Fruit fly (Drosophila melanogaster): Measurements from ENCODE around the gene CG4935.

CG4935 gene

DNA sequence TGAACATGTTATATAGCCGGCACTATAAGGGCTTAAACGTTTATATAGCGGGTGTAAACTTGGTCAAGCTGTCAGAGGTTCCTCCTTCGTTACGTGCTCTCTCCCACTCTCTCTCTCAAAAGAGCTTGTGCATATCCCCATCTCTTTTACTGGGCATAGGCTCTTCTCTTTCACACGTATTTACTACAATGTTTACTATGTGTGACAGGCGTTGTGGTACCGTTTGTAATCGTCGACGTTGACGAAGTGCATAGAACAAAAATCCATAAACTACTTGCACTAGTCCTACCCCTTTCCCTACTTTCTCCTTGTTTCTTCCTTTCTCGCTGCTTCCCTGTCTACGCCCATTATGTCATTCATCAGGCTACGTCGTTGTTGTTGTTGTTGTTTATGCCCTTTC lies 14.9 kb downstream of the CG4935 start:
- TF ChIP-seq bab1 (GFP tag; optimal IDR thresholded peaks at IDR 0.05) (no peak), cnc (optimal IDR thresholded peaks at IDR 0.05) (no peak), CG7101 (tag; optimal IDR thresholded peaks at IDR 0.05) (peak; percentile 24), Mnt (GFP tag; optimal IDR thresholded peaks at IDR 0.05) (no peak), toe (GFP tag; optimal IDR thresholded peaks at IDR 0.05) (no peak), Crg-1 (GFP tag; optimal IDR thresholded peaks at IDR 0.05) (no peak), CG7045 (GFP tag; optimal IDR thresholded peaks at IDR 0.05) (no peak), ovo (GFP tag; optimal IDR thresholded peaks at IDR 0.05) (no peak), tj (GFP tag; optimal IDR thresholded peaks at IDR 0.05) (no peak), CG14711 (tag; optimal IDR thresholded peaks at IDR 0.05) (no peak), Hr96 (GFP tag; optimal IDR thresholded peaks at IDR 0.05) (no peak), Clk (GFP tag; optimal IDR thresholded peaks at IDR 0.05) (no peak), CG33017 (tag; optimal IDR thresholded peaks at IDR 0.05) (no peak), kay (GFP tag; ENCODE audit: borderline replicate concordance) (no peak), CG12768 (GFP tag; optimal IDR thresholded peaks at IDR 0.05) (no peak), pad (GFP tag; optimal IDR thresholded peaks at IDR 0.05) (peak; percentile 27), cic (GFP tag; optimal IDR thresholded peaks at IDR 0.05) (peak; percentile 74), CG1620 (GFP tag; optimal IDR thresholded peaks at IDR 0.05) (no peak), CG11617 (GFP tag; optimal IDR thresholded peaks at IDR 0.05) (no peak), CG5204 (GFP tag; optimal IDR thresholded peaks at IDR 0.05) (no peak)

DNA sequence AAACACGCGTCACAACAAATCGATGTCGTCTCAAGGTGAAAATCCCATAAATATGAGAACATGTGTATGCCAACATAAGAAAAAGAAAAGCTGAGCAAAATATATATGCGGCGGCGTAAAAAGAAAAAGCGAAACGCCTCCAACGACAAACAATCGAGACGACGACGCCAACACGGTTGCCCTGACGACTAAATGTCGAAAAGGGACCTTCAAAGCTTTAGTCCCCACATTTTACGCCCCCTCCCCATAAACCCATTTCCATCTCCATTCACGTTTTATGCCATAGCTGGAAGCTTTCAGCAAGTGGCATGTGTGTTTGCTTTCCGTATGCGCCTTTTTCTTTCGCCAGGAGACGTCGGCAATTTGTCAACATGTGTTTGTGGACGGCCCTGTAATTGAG lies 16.0 kb downstream of the CG4935 start:
- TF ChIP-seq Hr96 (GFP tag; optimal IDR thresholded peaks at IDR 0.05) (no peak), kay (GFP tag; ENCODE audit: borderline replicate concordance) (no peak), ovo (GFP tag; optimal IDR thresholded peaks at IDR 0.05) (no peak), CG1620 (GFP tag; optimal IDR thresholded peaks at IDR 0.05) (no peak), bab1 (GFP tag; optimal IDR thresholded peaks at IDR 0.05) (no peak), CG33017 (tag; optimal IDR thresholded peaks at IDR 0.05) (no peak), CG12768 (GFP tag; optimal IDR thresholded peaks at IDR 0.05) (no peak), CG11617 (GFP tag; optimal IDR thresholded peaks at IDR 0.05) (no peak), CG7101 (tag; optimal IDR thresholded peaks at IDR 0.05) (no peak)

DNA sequence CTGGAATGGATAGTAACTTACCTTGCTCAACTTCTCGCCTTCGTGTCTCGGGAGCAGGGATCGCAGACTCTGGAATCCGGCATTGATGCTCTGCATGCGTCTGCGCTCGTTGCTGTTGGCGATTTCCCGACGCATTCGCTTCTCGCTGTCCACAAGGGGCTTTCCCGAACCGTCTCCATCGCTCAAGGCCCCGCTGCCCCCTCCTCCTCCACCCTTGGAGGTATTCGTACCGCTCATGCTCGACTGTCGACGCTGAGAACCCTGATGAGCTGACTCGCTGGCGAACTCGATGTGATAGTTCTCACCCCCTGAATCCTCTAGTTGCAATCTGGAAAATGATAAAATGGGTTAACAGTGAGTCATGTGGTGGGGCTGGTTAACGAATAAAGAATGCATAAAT lies 16.9 kb downstream of the CG4935 start:
- TF ChIP-seq pad (GFP tag; optimal IDR thresholded peaks at IDR 0.05), result no peak
- no peak for TF ChIP-seq Mnt (GFP tag; optimal IDR thresholded peaks at IDR 0.05)
- TF ChIP-seq CG11617 (GFP tag; optimal IDR thresholded peaks at IDR 0.05), result no peak
- TF ChIP-seq CG5204 (GFP tag; optimal IDR thresholded peaks at IDR 0.05), result no peak
- no peak for TF ChIP-seq cic (GFP tag; optimal IDR thresholded peaks at IDR 0.05)
- TF ChIP-seq Crg-1 (GFP tag; optimal IDR thresholded peaks at IDR 0.05), result no peak
- no peak for TF ChIP-seq cnc (optimal IDR thresholded peaks at IDR 0.05)
- TF ChIP-seq Clk (GFP tag; optimal IDR thresholded peaks at IDR 0.05), result no peak
- no peak for TF ChIP-seq CG7101 (tag; optimal IDR thresholded peaks at IDR 0.05)
- TF ChIP-seq CG12768 (GFP tag; optimal IDR thresholded peaks at IDR 0.05), result no peak
- TF ChIP-seq CG33017 (tag; optimal IDR thresholded peaks at IDR 0.05), result no peak
- TF ChIP-seq bab1 (GFP tag; optimal IDR thresholded peaks at IDR 0.05), result no peak
- no peak for TF ChIP-seq Hr96 (GFP tag; optimal IDR thresholded peaks at IDR 0.05)
- no peak for TF ChIP-seq toe (GFP tag; optimal IDR thresholded peaks at IDR 0.05)
- no peak for TF ChIP-seq ovo (GFP tag; optimal IDR thresholded peaks at IDR 0.05)
- TF ChIP-seq tj (GFP tag; optimal IDR thresholded peaks at IDR 0.05), result no peak
- TF ChIP-seq CG1620 (GFP tag; optimal IDR thresholded peaks at IDR 0.05), result no peak

DNA sequence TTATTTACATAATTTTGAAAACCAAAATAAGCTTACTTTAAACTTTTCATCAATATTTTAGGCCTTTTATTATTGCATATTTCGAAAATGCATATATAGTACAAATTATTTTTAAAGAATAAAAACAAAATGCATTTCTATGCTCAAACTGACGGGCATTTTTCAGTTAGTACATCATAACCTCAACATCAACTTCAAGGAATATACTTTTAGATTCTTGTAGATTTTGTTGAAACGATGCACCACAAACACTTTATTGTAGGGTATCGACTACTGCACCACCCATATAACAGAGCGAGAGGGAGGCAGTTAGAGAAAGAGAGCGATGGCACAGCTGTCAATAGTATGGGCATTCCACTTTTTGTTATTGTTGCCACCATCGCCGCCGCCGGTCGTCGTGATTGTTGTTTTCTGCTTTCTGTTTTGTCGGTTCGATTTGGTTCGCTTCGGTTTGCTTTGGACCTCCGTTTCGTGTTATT lies 17.9 kb downstream of the CG4935 start:
- TF ChIP-seq pad (GFP tag; optimal IDR thresholded peaks at IDR 0.05) (peak; percentile 59), CG12768 (GFP tag; optimal IDR thresholded peaks at IDR 0.05) (peak; percentile 23), Crg-1 (GFP tag; optimal IDR thresholded peaks at IDR 0.05) (no peak), CG7101 (tag; optimal IDR thresholded peaks at IDR 0.05) (peak; percentile 71), Mnt (GFP tag; optimal IDR thresholded peaks at IDR 0.05) (peak; percentile 56), kay (GFP tag; ENCODE audit: borderline replicate concordance) (no peak), CG5204 (GFP tag; optimal IDR thresholded peaks at IDR 0.05) (peak; percentile 83), ovo (GFP tag; optimal IDR thresholded peaks at IDR 0.05) (no peak), tj (GFP tag; optimal IDR thresholded peaks at IDR 0.05) (peak; percentile 72), cic (GFP tag; optimal IDR thresholded peaks at IDR 0.05) (peak; percentile 59), CG11617 (GFP tag; optimal IDR thresholded peaks at IDR 0.05) (peak; percentile 57), Clk (GFP tag; optimal IDR thresholded peaks at IDR 0.05) (no peak), CG7045 (GFP tag; optimal IDR thresholded peaks at IDR 0.05) (peak; percentile 73), CG14711 (tag; optimal IDR thresholded peaks at IDR 0.05) (peak; percentile 67), toe (GFP tag; optimal IDR thresholded peaks at IDR 0.05) (peak; percentile 69), cnc (optimal IDR thresholded peaks at IDR 0.05) (no peak), CG33017 (tag; optimal IDR thresholded peaks at IDR 0.05) (peak; percentile 81), bab1 (GFP tag; optimal IDR thresholded peaks at IDR 0.05) (peak; percentile 79), CG1620 (GFP tag; optimal IDR thresholded peaks at IDR 0.05) (peak; percentile 51), Hr96 (GFP tag; optimal IDR thresholded peaks at IDR 0.05) (peak; percentile 63)

DNA sequence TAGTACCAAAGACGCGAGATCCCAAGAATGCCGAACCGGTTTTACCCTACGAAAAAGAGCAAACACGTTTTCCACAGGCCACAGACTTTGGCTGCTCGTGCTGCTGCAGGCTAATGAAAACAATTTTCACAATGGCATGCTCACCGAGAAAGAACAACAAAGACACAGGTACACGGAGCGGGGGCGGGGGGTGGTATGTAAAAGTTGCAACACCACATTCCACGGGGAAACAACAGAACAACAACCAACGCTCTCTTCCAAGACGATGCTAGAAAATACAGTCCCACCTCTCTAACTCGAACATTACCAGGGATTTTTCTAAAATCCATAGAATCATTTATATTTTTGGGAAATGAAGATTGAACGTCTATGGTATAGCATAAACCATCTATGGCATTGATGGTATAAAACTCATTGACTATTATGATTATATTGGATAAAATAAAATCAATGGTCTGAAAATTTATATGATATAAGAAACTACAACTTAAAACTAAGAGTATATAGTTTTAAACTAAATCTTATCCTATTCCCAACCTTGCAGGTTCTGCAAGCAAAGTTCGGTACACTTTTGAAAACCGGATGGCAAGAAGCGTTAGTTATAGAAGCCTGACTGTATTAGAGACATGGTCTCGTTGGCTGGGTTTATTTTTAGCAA lies 19.6 kb downstream of the CG4935 start:
- TF ChIP-seq toe (GFP tag; optimal IDR thresholded peaks at IDR 0.05) (no peak), CG1620 (GFP tag; optimal IDR thresholded peaks at IDR 0.05) (no peak)

DNA sequence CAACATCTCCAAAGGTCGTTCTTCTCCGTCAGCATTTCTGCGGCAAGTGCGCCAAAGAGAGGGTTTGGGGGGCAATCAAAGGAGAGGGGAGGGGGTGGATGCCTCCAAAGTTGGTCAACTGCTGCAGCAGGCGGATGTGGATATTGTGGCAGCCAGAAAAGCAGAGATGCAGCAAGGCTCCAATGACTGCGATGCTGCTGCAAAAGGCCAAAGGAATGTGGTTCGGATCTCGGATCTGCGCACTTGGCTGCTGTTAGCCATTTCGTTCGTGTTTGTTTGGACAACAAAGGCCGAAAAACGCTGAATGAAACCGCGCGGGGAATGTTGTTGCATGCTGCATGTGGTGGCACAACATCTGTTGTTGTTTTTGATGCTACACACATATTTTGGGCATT lies 20.1 kb downstream of the CG4935 start:
- no peak for TF ChIP-seq cnc (optimal IDR thresholded peaks at IDR 0.05)
- no peak for TF ChIP-seq CG5204 (GFP tag; optimal IDR thresholded peaks at IDR 0.05)
- no peak for TF ChIP-seq CG7101 (tag; optimal IDR thresholded peaks at IDR 0.05)
- TF ChIP-seq CG7045 (GFP tag; optimal IDR thresholded peaks at IDR 0.05), result no peak
- TF ChIP-seq Hr96 (GFP tag; optimal IDR thresholded peaks at IDR 0.05), result no peak

Measured in whole organism, adult.